Worm (Caenorhabditis elegans): Measurements from ENCODE around the gene str-32.
A peak's percentile ranks its signal among the peaks of the same experiment; 100 is the strongest.

The str-32 gene

ce11 chrV:4864330-4864729 is 16.9 kb downstream of the str-32 start:
- TF ChIP-seq nhr-23 (tag; optimal IDR thresholded peaks at IDR 0.05) (no peak), ZK546.5 (tag; optimal IDR thresholded peaks at IDR 0.05) (no peak), ztf-1 (GFP tag; conservative IDR thresholded peaks at IDR 0.05) (no peak), elt-3 (tag; optimal IDR thresholded peaks at IDR 0.05) (no peak), nhr-77 (tag; optimal IDR thresholded peaks at IDR 0.05) (no peak), ztf-11 (tag; optimal IDR thresholded peaks at IDR 0.05) (no peak)

ce11 chrV:4862737-4863136 is 18.5 kb downstream of the str-32 start, which contains the start of gene C37H5.13:
C37H5.13 (minus strand) TSS chrV:4862965.
- TF ChIP-seq nhr-12 (tag; optimal IDR thresholded peaks at IDR 0.05) (no peak), nhr-6 (tag; optimal IDR thresholded peaks at IDR 0.05) (no peak), ztf-1 (GFP tag; conservative IDR thresholded peaks at IDR 0.05) (no peak), nhr-21 (tag; optimal IDR thresholded peaks at IDR 0.05) (no peak), elt-3 (tag; optimal IDR thresholded peaks at IDR 0.05) (no peak), fos-1 (tag; optimal IDR thresholded peaks at IDR 0.05) (peak; percentile 40), zag-1 (tag; optimal IDR thresholded peaks at IDR 0.05) (no peak), lsy-2 (tag; optimal IDR thresholded peaks at IDR 0.05) (peak in 1 of 2 experiments; percentile 49), aly-2 (tag; optimal IDR thresholded peaks at IDR 0.05) (no peak), nhr-129 (tag; optimal IDR thresholded peaks at IDR 0.05) (peak; percentile 97), nhr-10 (tag; optimal IDR thresholded peaks at IDR 0.05) (no peak), alr-1 (tag; optimal IDR thresholded peaks at IDR 0.05) (no peak), Y55F3AM.14 (GFP tag; optimal IDR thresholded peaks at IDR 0.05) (no peak), snpc-4 (tag; optimal IDR thresholded peaks at IDR 0.05) (no peak), sem-4 (tag; optimal IDR thresholded peaks at IDR 0.05) (no peak), nhr-77 (tag; optimal IDR thresholded peaks at IDR 0.05) (no peak), egl-27 (tag; optimal IDR thresholded peaks at IDR 0.05) (no peak), crh-2 (tag; optimal IDR thresholded peaks at IDR 0.05) (peak; percentile 49), mbf-1 (tag; optimal IDR thresholded peaks at IDR 0.05) (no peak), elt-1 (tag; optimal IDR thresholded peaks at IDR 0.05) (no peak), nhr-23 (tag; optimal IDR thresholded peaks at IDR 0.05) (no peak), sma-9 (GFP tag; optimal IDR thresholded peaks at IDR 0.05) (peak; percentile 67), sma-9 (tag; optimal IDR thresholded peaks at IDR 0.05) (no peak), sma-3 (GFP tag; optimal IDR thresholded peaks at IDR 0.05) (no peak), blmp-1 (tag; optimal IDR thresholded peaks at IDR 0.05; ENCODE audit: insufficient read depth) (no peak), skn-1 (tag; optimal IDR thresholded peaks at IDR 0.05) (no peak), nhr-11 (tag; optimal IDR thresholded peaks at IDR 0.05) (no peak), ceh-16 (tag; optimal IDR thresholded peaks at IDR 0.05) (no peak), nhr-237 (tag; optimal IDR thresholded peaks at IDR 0.05) (no peak), gmeb-1 (tag; optimal IDR thresholded peaks at IDR 0.05) (no peak), F13H6.1 (tag; optimal IDR thresholded peaks at IDR 0.05) (peak; percentile 65), nhr-25 (tag; optimal IDR thresholded peaks at IDR 0.05) (peak; percentile 22), dmd-4 (tag; optimal IDR thresholded peaks at IDR 0.05) (no peak), lin-11 (tag; optimal IDR thresholded peaks at IDR 0.05) (no peak)

- no peak for TF ChIP-seq blmp-1 (tag; optimal IDR thresholded peaks at IDR 0.05; ENCODE audit: insufficient read depth)
- TF ChIP-seq unc-55 (GFP tag; optimal IDR thresholded peaks at IDR 0.05), result peak; percentile 42
- TF ChIP-seq nhr-129 (tag; optimal IDR thresholded peaks at IDR 0.05), result peak; percentile 51
- TF ChIP-seq ceh-82 (tag; optimal IDR thresholded peaks at IDR 0.05), result no peak
- TF ChIP-seq lsy-2 (tag; optimal IDR thresholded peaks at IDR 0.05), result peak in 1 of 2 experiments; percentile 45
Observed at ce11 chrV:4860525-4860924, 20.8 kb downstream of the str-32 start.

ce11 chrV:4857561-4857960 is 23.7 kb downstream of the str-32 start:
- no peak for TF ChIP-seq sma-3 (GFP tag; optimal IDR thresholded peaks at IDR 0.05)
- TF ChIP-seq ceh-82 (tag; optimal IDR thresholded peaks at IDR 0.05), result no peak
- no peak for TF ChIP-seq zag-1 (tag; optimal IDR thresholded peaks at IDR 0.05)
- TF ChIP-seq ceh-16 (tag; optimal IDR thresholded peaks at IDR 0.05), result no peak
- no peak for TF ChIP-seq elt-1 (tag; optimal IDR thresholded peaks at IDR 0.05)
- TF ChIP-seq aly-2 (tag; optimal IDR thresholded peaks at IDR 0.05), result no peak

Measured in whole organism, L2 larva.